Worm (Caenorhabditis elegans): ENCODE measurements around the gene col-9.
A peak's percentile ranks its signal among the peaks of the same experiment; 100 is the strongest.

Gene col-9

ce11 chrX:13603826-13604225, 14.0 kb downstream of the col-9 start, which contains the start of gene F54B11.8:
TSS of gene F54B11.8 (minus strand) at chrX:13603926.
- TF ChIP-seq somi-1 (GFP tag; optimal IDR thresholded peaks at IDR 0.05) (no peak), tbp1 (GFP tag; optimal IDR thresholded peaks at IDR 0.05) (no peak), ekl-4 (GFP tag; IDR thresholded peaks at IDR 0.05) (peak; percentile 14; the same call in 1 of the 2 replicates), B0035.1 (tag; optimal IDR thresholded peaks at IDR 0.05) (no peak), F49E8.2 (tag; optimal IDR thresholded peaks at IDR 0.05; ENCODE audit: insufficient read depth) (no peak), let-607 (tag; optimal IDR thresholded peaks at IDR 0.05) (no peak), mes-4 (tag; optimal IDR thresholded peaks at IDR 0.05) (no peak)

ce11 chrX:13604946-13605617, 15.2 kb downstream of the col-9 start, which contains the start of gene F54B11.9:
TSS of gene F54B11.9 (plus strand) at chrX:13605567.
- no peak for TF ChIP-seq nhr-90 (tag; optimal IDR thresholded peaks at IDR 0.05)
- no peak for TF ChIP-seq rec-8 (tag; optimal IDR thresholded peaks at IDR 0.05)
- TF ChIP-seq dpff-1 (tag; optimal IDR thresholded peaks at IDR 0.05), result no peak
- TF ChIP-seq gei-17 (GFP tag; optimal IDR thresholded peaks at IDR 0.05), result no peak
- no peak for TF ChIP-seq F57A8.1 (GFP tag; optimal IDR thresholded peaks at IDR 0.05)
- TF ChIP-seq lsy-27 (tag; optimal IDR thresholded peaks at IDR 0.05; ENCODE audit: borderline replicate concordance, insufficient read depth), result no peak

ce11 chrX:13605854-13606253, 16.0 kb downstream of the col-9 start:
- TF ChIP-seq hsf-1 (GFP tag; IDR thresholded peaks at IDR 0.05), result no peak
- no peak for TF ChIP-seq lag-1 (GFP tag; IDR thresholded peaks at IDR 0.05)
- TF ChIP-seq zfh-2 (GFP tag; conservative IDR thresholded peaks at IDR 0.05), result no peak
- TF ChIP-seq ceh-58 (GFP tag; IDR thresholded peaks at IDR 0.05), result no peak
- no peak for TF ChIP-seq snpc-4 (GFP tag; optimal IDR thresholded peaks at IDR 0.05)
- peak in 2 of 4 experiments; percentile 75 to 84 for TF ChIP-seq snpc-4 (tag; optimal IDR thresholded peaks at IDR 0.05)

- TF ChIP-seq ama-1 (optimal IDR thresholded peaks at IDR 0.05) (no peak), ama-1 (GFP tag; optimal IDR thresholded peaks at IDR 0.05) (no peak), F23B12.7 (tag; optimal IDR thresholded peaks at IDR 0.05; ENCODE audit: insufficient read depth) (no peak), attf-6 (GFP tag; IDR thresholded peaks at IDR 0.05) (no peak), F57C9.4 (tag; optimal IDR thresholded peaks at IDR 0.05) (no peak), ceh-100 (GFP tag; IDR thresholded peaks at IDR 0.05) (no peak), tbx-9 (tag; optimal IDR thresholded peaks at IDR 0.05; ENCODE audit: borderline replicate concordance) (no peak), tlf-1 (GFP tag; optimal IDR thresholded peaks at IDR 0.05) (no peak), fkh-3 (tag; optimal IDR thresholded peaks at IDR 0.05) (no peak), rcor-1 (GFP tag; IDR thresholded peaks at IDR 0.05) (no peak), F57A8.1 (GFP tag; optimal IDR thresholded peaks at IDR 0.05) (no peak), tbp1 (GFP tag; optimal IDR thresholded peaks at IDR 0.05) (no peak), ztf-3 (GFP tag; optimal IDR thresholded peaks at IDR 0.05) (no peak), efl-1 (GFP tag; optimal IDR thresholded peaks at IDR 0.05) (no peak), mes-4 (tag; optimal IDR thresholded peaks at IDR 0.05) (no peak), ztf-22 (GFP tag; optimal IDR thresholded peaks at IDR 0.05) (no peak), ets-4 (GFP tag; optimal IDR thresholded peaks at IDR 0.05) (no peak), chd-7 (tag; optimal IDR thresholded peaks at IDR 0.05) (no peak), T26A5.8 (tag; optimal IDR thresholded peaks at IDR 0.05) (no peak)
Measured at ce11 chrX:13610040-13610439, 20.2 kb downstream of the col-9 start.

All from whole organism, young adult.